Fruit fly (Drosophila melanogaster): ENCODE results near the gene Las.

Las gene

DNA sequence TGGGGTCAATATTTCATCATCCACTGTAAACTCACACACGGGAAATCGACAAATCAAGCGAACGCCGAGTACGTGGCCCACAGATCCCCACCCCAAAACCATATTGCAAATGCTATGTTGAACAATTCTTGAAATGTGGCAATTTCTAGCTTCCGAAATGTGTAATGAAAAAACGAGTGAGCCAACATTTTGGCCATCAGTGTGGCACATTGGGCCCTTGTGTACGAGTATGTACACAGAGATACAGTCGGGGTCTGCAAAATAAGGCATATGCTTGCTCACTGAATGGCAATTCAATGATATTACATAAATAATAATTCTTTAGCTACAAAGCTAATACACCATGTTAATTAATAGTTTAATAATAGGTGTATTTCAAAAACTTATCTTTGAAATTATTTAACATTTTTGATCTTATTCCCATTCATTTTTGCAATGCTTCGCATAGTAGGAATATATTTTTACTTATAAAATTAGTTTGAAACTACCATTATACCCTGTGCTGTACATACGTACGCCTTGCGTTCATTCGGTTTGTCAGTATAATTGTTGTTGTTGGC lies 32.5 kb downstream of the Las start (continued):
- TF ChIP-seq CG4854 (GFP tag; optimal IDR thresholded peaks at IDR 0.05), result peak; percentile 75
- no peak for TF ChIP-seq Lpt (GFP tag; optimal IDR thresholded peaks at IDR 0.05)
- TF ChIP-seq onecut (GFP tag; IDR thresholded peaks at IDR 0.05), result peak; percentile 79
- peak; percentile 89 for TF ChIP-seq CG15011 (GFP tag; optimal IDR thresholded peaks at IDR 0.05)
- TF ChIP-seq sisA (GFP tag; IDR thresholded peaks at IDR 0.05), result peak; percentile 85
- TF ChIP-seq E2f2 (GFP tag; IDR thresholded peaks at IDR 0.05), result peak; percentile 64; the same call in 1 of the 2 replicates
- peak; percentile 74 for TF ChIP-seq CG14667 (GFP tag; IDR thresholded peaks at IDR 0.05)
- TF ChIP-seq CG8924 (tag; optimal IDR thresholded peaks at IDR 0.05), result peak; percentile 93
- peak; percentile 85 for TF ChIP-seq CG17385 (GFP tag; optimal IDR thresholded peaks at IDR 0.05)
- peak; percentile 76 for TF ChIP-seq CG14050 (GFP tag; IDR thresholded peaks at IDR 0.05)
- TF ChIP-seq klu (GFP tag; IDR thresholded peaks at IDR 0.05), result peak; percentile 82
- peak; percentile 25 for TF ChIP-seq Ets97D (GFP tag; optimal IDR thresholded peaks at IDR 0.05)
- TF ChIP-seq D19A (tag; optimal IDR thresholded peaks at IDR 0.05), result peak; percentile 84
- TF ChIP-seq az2 (GFP tag; optimal IDR thresholded peaks at IDR 0.05), result peak; percentile 89
- peak; percentile 67; the same call in 1 of the 2 replicates for TF ChIP-seq Taf1 (GFP tag; IDR thresholded peaks at IDR 0.05)
- no peak for TF ChIP-seq Trl (optimal IDR thresholded peaks at IDR 0.05)
- peak; percentile 76 for TF ChIP-seq Trl (GFP tag; optimal IDR thresholded peaks at IDR 0.05)
- peak; percentile 59 for TF ChIP-seq wor (GFP tag; IDR thresholded peaks at IDR 0.05)
- peak; percentile 87 for TF ChIP-seq CG17829 (tag; optimal IDR thresholded peaks at IDR 0.05)
- no peak for TF ChIP-seq Hey (tag; optimal IDR thresholded peaks at IDR 0.05)
- no peak for TF ChIP-seq fd102C (GFP tag; optimal IDR thresholded peaks at IDR 0.05)
- TF ChIP-seq Ssrp (tag; optimal IDR thresholded peaks at IDR 0.05), result peak; percentile 83
- TF ChIP-seq NK7.1 (GFP tag; optimal IDR thresholded peaks at IDR 0.05), result peak; percentile 63
- peak; percentile 45 for TF ChIP-seq btn (GFP tag; optimal IDR thresholded peaks at IDR 0.05)
- TF ChIP-seq bbx (GFP tag; IDR thresholded peaks at IDR 0.05; ENCODE audit: partially characterized antibody), result no peak
- TF ChIP-seq CG17568 (GFP tag; optimal IDR thresholded peaks at IDR 0.05), result peak; percentile 83
- TF ChIP-seq CG6765 (GFP tag; optimal IDR thresholded peaks at IDR 0.05), result peak; percentile 85
- TF ChIP-seq al (GFP tag; IDR thresholded peaks at IDR 0.05), result peak; percentile 88
- TF ChIP-seq Nf-YB (GFP tag; optimal IDR thresholded peaks at IDR 0.05), result peak; percentile 73
- peak; percentile 60 for TF ChIP-seq CG6654 (GFP tag; optimal IDR thresholded peaks at IDR 0.05)
- peak; percentile 85 for TF ChIP-seq caup (GFP tag; optimal IDR thresholded peaks at IDR 0.05; ENCODE audit: severe bottlenecking)
- peak; percentile 77 for TF ChIP-seq Aef1 (GFP tag; IDR thresholded peaks at IDR 0.05)
- TF ChIP-seq Bdp1 (GFP tag; optimal IDR thresholded peaks at IDR 0.05), result peak; percentile 68
- peak; percentile 86 for TF ChIP-seq CG34422 (GFP tag; IDR thresholded peaks at IDR 0.05)
- peak; percentile 92 for TF ChIP-seq grau (tag; optimal IDR thresholded peaks at IDR 0.05)
- TF ChIP-seq CG13894 (tag; optimal IDR thresholded peaks at IDR 0.05), result peak; percentile 79
- TF ChIP-seq hth (optimal IDR thresholded peaks at IDR 0.05), result no peak
- peak; percentile 92 for TF ChIP-seq nmo (GFP tag; optimal IDR thresholded peaks at IDR 0.05)
- peak; percentile 92 for TF ChIP-seq Sox102F (GFP tag; optimal IDR thresholded peaks at IDR 0.05)
- TF ChIP-seq CG1792 (GFP tag; optimal IDR thresholded peaks at IDR 0.05), result peak; percentile 32
- TF ChIP-seq aop (GFP tag; IDR thresholded peaks at IDR 0.05), result no peak; the same call in 1 of the 2 replicates
- TF ChIP-seq CG7372 (GFP tag; IDR thresholded peaks at IDR 0.05), result peak; percentile 75
- TF ChIP-seq CG9932 (GFP tag; IDR thresholded peaks at IDR 0.05), result peak; percentile 90
- TF ChIP-seq ci (GFP tag; IDR thresholded peaks at IDR 0.05), result peak; percentile 76
- TF ChIP-seq CG18599 (GFP tag; optimal IDR thresholded peaks at IDR 0.05), result peak; percentile 88
- TF ChIP-seq gt (GFP tag; IDR thresholded peaks at IDR 0.05), result peak; percentile 53; the same call in 1 of the 2 replicates
- TF ChIP-seq CG11560 (tag; IDR thresholded peaks at IDR 0.05), result peak; percentile 74
- peak; percentile 91 for TF ChIP-seq tio (GFP tag; optimal IDR thresholded peaks at IDR 0.05)
- TF ChIP-seq Sry-β (GFP tag; optimal IDR thresholded peaks at IDR 0.05), result no peak
- peak; percentile 91 for TF ChIP-seq Sox100B (GFP tag; optimal IDR thresholded peaks at IDR 0.05)
- peak; percentile 12 for TF ChIP-seq MESR4 (GFP tag; optimal IDR thresholded peaks at IDR 0.05)

Data from whole organism, embryonic.